Worm (Caenorhabditis elegans): ENCODE results near the gene C25B8.8.

- TF ChIP-seq aha-1 (tag; optimal IDR thresholded peaks at IDR 0.05) (no peak), pag-3 (tag; optimal IDR thresholded peaks at IDR 0.05; ENCODE audit: borderline replicate concordance, insufficient read depth) (no peak), nhr-12 (tag; optimal IDR thresholded peaks at IDR 0.05) (no peak), ceh-88 (GFP tag; IDR thresholded peaks at IDR 0.05) (no peak), efl-1 (optimal IDR thresholded peaks at IDR 0.05) (no peak), efl-1 (GFP tag; optimal IDR thresholded peaks at IDR 0.05 in 1 of 2) (peak in 1 of 2 experiments; percentile 51), unc-30 (tag; optimal IDR thresholded peaks at IDR 0.05) (no peak), mep-1 (tag; optimal IDR thresholded peaks at IDR 0.05) (no peak)
Measured at ce11 chrX:6609251-6609650, 566 bp upstream of the C25B8.8 start.
